Worm (Caenorhabditis elegans) whole organism, L1 larva: ENCODE data around the gene srh-71.

Experiments
- Y116A8C.19 ChIP-seq: sonication (generic microtip); optimal IDR thresholded peaks from 2 replicates; lab custom pipeline; 2016; ENCODE audit warnings: missing compliant biosample characterization, missing genetic modification characterization, borderline replicate concordance
- ama-1 ChIP-seq: fragments of 150-350 bp; optimal IDR thresholded peaks from 2 replicates; lab custom pipeline; 2014
- ceh-90 ChIP-seq: sonication (generic microtip); optimal IDR thresholded peaks from 2 replicates; lab custom pipeline; 2016; ENCODE audit warnings: missing genetic modification characterization, missing compliant biosample characterization
- dsc-1 ChIP-seq: sonication (generic microtip); optimal IDR thresholded peaks from 2 replicates; lab custom pipeline; 2016; ENCODE audit warnings: mild to moderate bottlenecking, missing genetic modification characterization, missing compliant biosample characterization
- jun-1 ChIP-seq: fragments of 150-350 bp; optimal IDR thresholded peaks from 2 replicates; lab custom pipeline; 2014; ENCODE audit warnings: missing biosample characterization, missing genetic modification reagents, missing genetic modification characterization
- lin-39 ChIP-seq: fragments of 150-350 bp; optimal IDR thresholded peaks from 2 replicates; lab custom pipeline; 2014; ENCODE audit warnings: missing biosample characterization, missing genetic modification reagents, missing genetic modification characterization
- nhr-237 ChIP-seq: fragments of 150-350 bp; optimal IDR thresholded peaks from 2 replicates; lab custom pipeline; 2014; ENCODE audit warnings: missing biosample characterization, missing genetic modification characterization
- nhr-28 ChIP-seq: fragments of 150-350 bp; optimal IDR thresholded peaks from 2 replicates; lab custom pipeline; 2014; ENCODE audit warnings: missing biosample characterization, missing genetic modification characterization
- snu-23 ChIP-seq: sonication (generic microtip); optimal IDR thresholded peaks from 2 replicates; lab custom pipeline; 2016; ENCODE audit warnings: missing genetic modification characterization, missing compliant biosample characterization
- sox-4 ChIP-seq: sonication (generic microtip); optimal IDR thresholded peaks from 2 replicates; lab custom pipeline; 2016; ENCODE audit warnings: missing genetic modification characterization, missing compliant biosample characterization
- unc-30 ChIP-seq: sonication (generic microtip); optimal IDR thresholded peaks from 2 replicates; lab custom pipeline; 2017; ENCODE audit warnings: missing biosample characterization, missing genetic modification characterization

DNA sequence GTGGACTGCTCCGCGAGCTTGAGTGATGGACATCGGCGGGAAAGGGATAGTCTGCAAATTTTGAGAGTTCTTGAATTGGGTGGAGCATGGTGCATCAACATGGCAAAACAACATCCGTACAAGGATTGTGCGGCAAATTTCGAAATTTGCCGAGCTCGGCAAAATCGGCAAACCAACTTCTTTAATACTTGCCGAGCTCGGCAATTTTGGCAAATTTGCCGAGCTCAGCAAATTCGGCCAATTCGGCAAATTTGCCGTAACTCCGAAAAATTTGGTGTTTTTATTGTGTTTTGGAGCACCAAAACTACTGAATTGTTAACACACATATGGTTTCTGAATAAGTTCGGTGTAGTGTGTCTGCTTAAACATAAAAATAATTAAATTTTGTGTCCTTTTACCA is 46.8 kb downstream of the srh-71 start, which contains the start of gene fbxc-55:
- TF ChIP-seq Y116A8C.19 (tag; lab: Kevin White, UChicago) (no peak), sox-4 (no peak), unc-30 (tag; lab: Kevin White, UChicago) (no peak), jun-1 (tag; lab: Kevin White, UChicago) (no peak), ceh-90 (tag; lab: Kevin White, UChicago) (no peak), ama-1 (lab: Kevin White, UChicago) (no peak), nhr-28 (no peak), snu-23 (GFP tag; lab: Kevin White, UChicago) (no peak), lin-39 (no peak), nhr-237 (tag; lab: Kevin White, UChicago) (no peak), dsc-1 (tag; lab: Kevin White, UChicago) (no peak)
